Worm (Caenorhabditis elegans): ENCODE data around the gene gst-5.

Gene gst-5

ce11 chrII:10959676-10960075, 9.5 kb downstream of the gst-5 start:
- TF ChIP-seq ZK337.2 (GFP tag; IDR thresholded peaks at IDR 0.05) (no peak), daf-12 (tag; optimal IDR thresholded peaks at IDR 0.05) (no peak), lin-39 (tag; optimal IDR thresholded peaks at IDR 0.05) (no peak), attf-4 (tag; optimal IDR thresholded peaks at IDR 0.05) (no peak), gei-8 (GFP tag; optimal IDR thresholded peaks at IDR 0.05) (no peak), hmg-1.1 (GFP tag; IDR thresholded peaks at IDR 0.05) (no peak), egl-43 (GFP tag; IDR thresholded peaks at IDR 0.05) (no peak), zfp-3 (GFP tag; conservative IDR thresholded peaks at IDR 0.05) (no peak), aly-2 (tag; optimal IDR thresholded peaks at IDR 0.05) (no peak), lir-3 (tag; optimal IDR thresholded peaks at IDR 0.05) (no peak), nhr-102 (tag; optimal IDR thresholded peaks at IDR 0.05) (no peak), nhr-42 (GFP tag; IDR thresholded peaks at IDR 0.05) (no peak), zip-2 (tag; optimal IDR thresholded peaks at IDR 0.05) (no peak), nhr-76 (tag; optimal IDR thresholded peaks at IDR 0.05) (no peak)

- TF ChIP-seq lin-1 (GFP tag; IDR thresholded peaks at IDR 0.05): no peak
- no peak for TF ChIP-seq nhr-25 (tag; optimal IDR thresholded peaks at IDR 0.05; ENCODE audit: borderline replicate concordance, insufficient read depth)
- no peak for TF ChIP-seq skn-1 (tag; optimal IDR thresholded peaks at IDR 0.05)
- no peak for TF ChIP-seq lin-13 (GFP tag; optimal IDR thresholded peaks at IDR 0.05)
- TF ChIP-seq daf-19 (GFP tag; conservative IDR thresholded peaks at IDR 0.05): no peak
- TF ChIP-seq unc-62 (GFP tag; optimal IDR thresholded peaks at IDR 0.05 in 1 of 2): no peak
- TF ChIP-seq unc-62 (tag; optimal IDR thresholded peaks at IDR 0.05): no peak
- no peak for TF ChIP-seq D1046.2 (GFP tag; IDR thresholded peaks at IDR 0.05)
- no peak for TF ChIP-seq zip-11 (GFP tag; IDR thresholded peaks at IDR 0.05)
- TF ChIP-seq pha-4 (GFP tag; IDR thresholded peaks at IDR 0.05): no peak
- no peak for TF ChIP-seq pha-4 (tag; optimal IDR thresholded peaks at IDR 0.05)
- TF ChIP-seq sdz-12 (GFP tag; optimal IDR thresholded peaks at IDR 0.05): no peak
- TF ChIP-seq nhr-102 (tag; optimal IDR thresholded peaks at IDR 0.05): no peak
- TF ChIP-seq hmg-1.1 (GFP tag; IDR thresholded peaks at IDR 0.05): no peak
- TF ChIP-seq zfp-3 (GFP tag; conservative IDR thresholded peaks at IDR 0.05): no peak
Observed at ce11 chrII:10964748-10965147, 14.6 kb downstream of the gst-5 start.

- peak in 1 of 2 experiments; percentile 20 for TF ChIP-seq unc-62 (GFP tag; optimal IDR thresholded peaks at IDR 0.05 in 1 of 2)
- no peak for TF ChIP-seq unc-62 (tag; optimal IDR thresholded peaks at IDR 0.05)
- TF ChIP-seq mes-2 (tag; optimal IDR thresholded peaks at IDR 0.05; ENCODE audit: poor library complexity, severe bottlenecking): no peak
- no peak for TF ChIP-seq nhr-41 (GFP tag; IDR thresholded peaks at IDR 0.05)
- TF ChIP-seq unc-39 (tag; optimal IDR thresholded peaks at IDR 0.05): no peak
- TF ChIP-seq madf-9 (GFP tag; conservative IDR thresholded peaks at IDR 0.05): no peak
Observed at ce11 chrII:10970625-10971024, 20.5 kb downstream of the gst-5 start.

- TF ChIP-seq gei-8 (GFP tag; optimal IDR thresholded peaks at IDR 0.05) (no peak), hlh-30 (tag; optimal IDR thresholded peaks at IDR 0.05; ENCODE audit: insufficient read depth) (no peak), nhr-77 (tag; optimal IDR thresholded peaks at IDR 0.05) (no peak)
Observed at ce11 chrII:10971677-10972076, 21.5 kb downstream of the gst-5 start.

ce11 chrII:10975239-10975638, 25.1 kb downstream of the gst-5 start, which contains the start of gene ptp-3:
TSS of gene ptp-3 (plus strand) at chrII:10975539.
- no peak for TF ChIP-seq pha-4 (GFP tag; IDR thresholded peaks at IDR 0.05)
- TF ChIP-seq pha-4 (tag; optimal IDR thresholded peaks at IDR 0.05): no peak
- TF ChIP-seq ceh-32 (tag; optimal IDR thresholded peaks at IDR 0.05; ENCODE audit: poor library complexity): no peak
- TF ChIP-seq ceh-44 (GFP tag; IDR thresholded peaks at IDR 0.05): no peak
- TF ChIP-seq nhr-76 (tag; optimal IDR thresholded peaks at IDR 0.05): no peak
- TF ChIP-seq aha-1 (tag): no peak
- no peak for TF ChIP-seq spr-3 (GFP tag; optimal IDR thresholded peaks at IDR 0.05)
- TF ChIP-seq snpc-1.2 (GFP tag; IDR thresholded peaks at IDR 0.05): no peak
- TF ChIP-seq ztf-7 (tag; optimal IDR thresholded peaks at IDR 0.05): no peak
